Fruit fly (Drosophila melanogaster) whole organism, embryonic: ENCODE measurements around the gene Ir93a.
A peak's percentile ranks its signal among the peaks of the same experiment; 100 is the strongest.

Experiments used
- Aef1 ChIP-seq: fragments of 200-800 bp; sonication (Bioruptor generic); IDR thresholded peaks from 3 replicates; pipeline ENCODE4 v1.3.6; 2022; ENCODE audit warnings: missing biosample characterization, missing genetic modification characterization
- B-H1 ChIP-seq: fragments of 200-800 bp; sonication (Bioruptor generic); IDR thresholded peaks from 3 replicates; pipeline ENCODE4 v1.3.6; 2022; ENCODE audit warnings: missing biosample characterization, missing genetic modification characterization
- Bgb ChIP-seq: fragments of 200-800 bp; sonication (Bioruptor generic); IDR thresholded peaks from 2 replicates; pipeline ENCODE4 v1.3.6; 2022; ENCODE audit warnings: missing biosample characterization, missing genetic modification characterization; ENCODE audit not compliant: partially characterized antibody
- CG12071 ChIP-seq: fragments of 200-800 bp; sonication (Bioruptor generic); optimal IDR thresholded peaks from 3 replicates; lab custom pipeline; 2018; ENCODE audit warnings: missing biosample characterization, mild to moderate bottlenecking, missing genetic modification characterization
- CG1233 ChIP-seq: fragments of 200-800 bp; sonication (Bioruptor generic); optimal IDR thresholded peaks from 4 replicates; lab custom pipeline; 2018; ENCODE audit warnings: missing biosample characterization, mild to moderate bottlenecking, missing genetic modification characterization
- CG13775 ChIP-seq: fragments of 200-800 bp; sonication (Bioruptor generic); optimal IDR thresholded peaks from 3 replicates; lab custom pipeline; 2017; ENCODE audit warnings: missing biosample characterization, mild to moderate bottlenecking, missing genetic modification characterization
- CG13894 ChIP-seq: fragments of 200-800 bp; sonication (Bioruptor generic); optimal IDR thresholded peaks from 3 replicates; lab custom pipeline; 2018; ENCODE audit warnings: missing biosample characterization, mild to moderate bottlenecking, missing genetic modification characterization, moderate library complexity
- CG16815 ChIP-seq: fragments of 200-800 bp; sonication (Bioruptor generic); optimal IDR thresholded peaks from 3 replicates; lab custom pipeline; 2017; ENCODE audit warnings: missing biosample characterization, mild to moderate bottlenecking, missing genetic modification characterization
- CG18262 ChIP-seq: fragments of 200-800 bp; optimal IDR thresholded peaks from 3 replicates; lab custom pipeline; 2019; ENCODE audit warnings: missing biosample characterization, mild to moderate bottlenecking, missing genetic modification characterization, moderate library complexity
- CG2678 ChIP-seq: fragments of 200-800 bp; sonication (Bioruptor generic); optimal IDR thresholded peaks from 3 replicates; lab custom pipeline; 2019; ENCODE audit warnings: missing biosample characterization, mild to moderate bottlenecking, missing genetic modification characterization, moderate library complexity
- CG31388 ChIP-seq: fragments of 200-800 bp; sonication (Bioruptor generic); optimal IDR thresholded peaks from 2 replicates; lab custom pipeline; 2016; ENCODE audit warnings: missing biosample characterization, missing genetic modification characterization
- CG3838 ChIP-seq: fragments of 200-800 bp; sonication (Bioruptor generic); optimal IDR thresholded peaks from 3 replicates; lab custom pipeline; 2016; ENCODE audit warnings: missing biosample characterization, missing genetic modification characterization
- CG4404 ChIP-seq: fragments of 200-800 bp; sonication (Bioruptor generic); IDR thresholded peaks from 2 replicates; pipeline ENCODE4 v1.3.6; 2022; ENCODE audit warnings: missing biosample characterization, missing genetic modification characterization
- CG7372 ChIP-seq: fragments of 200-800 bp; sonication (Bioruptor generic); IDR thresholded peaks from 2 replicates; pipeline ENCODE4 v1.3.6; 2022; ENCODE audit warnings: missing biosample characterization, missing genetic modification characterization
- CG8765 ChIP-seq: fragments of 200-800 bp; sonication (Bioruptor generic); IDR thresholded peaks from 2 replicates; pipeline ENCODE4 v1.3.6; 2022; ENCODE audit warnings: missing biosample characterization, missing genetic modification characterization
- CG8924 ChIP-seq: fragments of 200-800 bp; optimal IDR thresholded peaks from 3 replicates; lab custom pipeline; 2019; ENCODE audit warnings: missing biosample characterization, mild to moderate bottlenecking, missing genetic modification characterization, moderate library complexity
- CG9932 ChIP-seq: fragments of 200-800 bp; sonication (Bioruptor generic); IDR thresholded peaks from 2 replicates; pipeline ENCODE4 v1.3.6; 2022; ENCODE audit warnings: missing biosample characterization, missing genetic modification characterization
- CkIIα-i1 ChIP-seq: fragments of 200-800 bp; sonication (Bioruptor generic); IDR thresholded peaks from 2 replicates; pipeline ENCODE4 v1.3.6; 2022; ENCODE audit warnings: missing biosample characterization, missing genetic modification characterization
- CoRest ChIP-seq: fragments of 200-800 bp; sonication (Bioruptor generic); optimal IDR thresholded peaks from 3 replicates; lab custom pipeline; 2018; ENCODE audit warnings: missing biosample characterization, mild to moderate bottlenecking, missing genetic modification characterization, moderate library complexity
- Dbx ChIP-seq: fragments of 200-800 bp; sonication (Bioruptor generic); IDR thresholded peaks from 3 replicates; pipeline ENCODE4 v1.3.6; 2022; ENCODE audit warnings: missing biosample characterization, missing genetic modification characterization
- Dip2 ChIP-seq: fragments of 200-800 bp; sonication (Bioruptor generic); IDR thresholded peaks from 2 replicates; pipeline ENCODE4 v1.3.6; 2022; ENCODE audit warnings: missing biosample characterization, missing genetic modification characterization
- Dll ChIP-seq: fragments of 200-800 bp; sonication (Bioruptor generic); IDR thresholded peaks from 4 replicates; pipeline ENCODE4 v1.3.6; 2022; ENCODE audit warnings: missing biosample characterization, missing genetic modification characterization; ENCODE audit not compliant: partially characterized antibody
- Fer1 ChIP-seq: fragments of 200-800 bp; sonication (Bioruptor generic); optimal IDR thresholded peaks from 2 replicates; lab custom pipeline; 2017; ENCODE audit warnings: missing biosample characterization, mild to moderate bottlenecking, missing genetic modification characterization
- Gsc ChIP-seq: fragments of 200-800 bp; sonication (Bioruptor generic); IDR thresholded peaks from 2 replicates; pipeline ENCODE4 v1.3.6; 2022; ENCODE audit warnings: missing biosample characterization, missing genetic modification characterization
- MBD-R2 ChIP-seq: fragments of 200-800 bp; sonication (Bioruptor generic); IDR thresholded peaks from 2 replicates; pipeline ENCODE4 v1.3.6; 2022; ENCODE audit warnings: missing biosample characterization, missing genetic modification characterization
- Mes4 ChIP-seq: fragments of 200-800 bp; sonication (Bioruptor generic); optimal IDR thresholded peaks from 2 replicates; lab custom pipeline; 2016; ENCODE audit warnings: missing biosample characterization, missing genetic modification characterization
- Neu2 ChIP-seq: fragments of 200-800 bp; sonication (Bioruptor generic); optimal IDR thresholded peaks from 3 replicates; lab custom pipeline; 2016; ENCODE audit warnings: missing biosample characterization, missing genetic modification characterization, borderline replicate concordance
- Nf-YB ChIP-seq: fragments of 200-800 bp; sonication (Bioruptor generic); optimal IDR thresholded peaks from 3 replicates; lab custom pipeline; 2019; ENCODE audit warnings: missing biosample characterization, mild to moderate bottlenecking, missing genetic modification characterization, moderate library complexity
- Trl ChIP-seq, 3 experiments: fragments of >200 bp in 2 of 3; fragments of 200-800 bp in 1 of 3; sonication (Bioruptor generic) in 1 of 3; optimal IDR thresholded peaks; 2 replicates in 1 of 3; 3 replicates in 2 of 3; lab custom pipeline; 2016 to 2017; ENCODE audit warnings: missing biosample characterization in 1 of 3, missing genetic modification characterization in 1 of 3
- amos ChIP-seq: fragments of 200-800 bp; sonication (Bioruptor generic); IDR thresholded peaks from 2 replicates; pipeline ENCODE4 v1.3.6; 2022; ENCODE audit warnings: missing biosample characterization, missing genetic modification characterization; ENCODE audit not compliant: partially characterized antibody
- bcd ChIP-seq: fragments of 200-800 bp; sonication (Bioruptor generic); optimal IDR thresholded peaks from 2 replicates; lab custom pipeline; 2017; ENCODE audit warnings: missing biosample characterization, mild to moderate bottlenecking, missing genetic modification characterization
- ci ChIP-seq: fragments of 200-800 bp; sonication (Bioruptor generic); IDR thresholded peaks from 3 replicates; pipeline ENCODE4 v1.3.6; 2022; ENCODE audit warnings: missing biosample characterization, missing genetic modification characterization
- crol ChIP-seq: fragments of 200-800 bp; sonication (Bioruptor generic); IDR thresholded peaks from 2 replicates; pipeline ENCODE4 v1.3.6; 2022; ENCODE audit warnings: missing biosample characterization, missing genetic modification characterization
- danr ChIP-seq: fragments of 200-800 bp; sonication (Bioruptor generic); IDR thresholded peaks from 2 replicates; pipeline ENCODE4 v1.3.6; 2022; ENCODE audit warnings: missing biosample characterization, missing genetic modification characterization
- ems ChIP-seq: fragments of 200-800 bp; sonication (Bioruptor generic); optimal IDR thresholded peaks from 3 replicates; lab custom pipeline; 2016; ENCODE audit warnings: missing biosample characterization, missing genetic modification characterization
- ftz-f1 ChIP-seq: fragments of 200-800 bp; sonication (Bioruptor generic); optimal IDR thresholded peaks from 2 replicates; lab custom pipeline; 2016; ENCODE audit warnings: missing biosample characterization, missing genetic modification characterization
- grn ChIP-seq: fragments of 200-800 bp; sonication (Bioruptor generic); optimal IDR thresholded peaks from 3 replicates; lab custom pipeline; 2017; ENCODE audit warnings: missing biosample characterization, missing genetic modification characterization
- ham ChIP-seq: fragments of 200-800 bp; sonication (Bioruptor generic); IDR thresholded peaks from 2 replicates; pipeline ENCODE4 v1.3.6; 2022; ENCODE audit warnings: missing biosample characterization, missing genetic modification characterization
- inv ChIP-seq: fragments of 200-800 bp; sonication (Bioruptor generic); IDR thresholded peaks from 2 replicates; pipeline ENCODE4 v1.3.6; 2022; ENCODE audit warnings: missing biosample characterization, missing genetic modification characterization; ENCODE audit not compliant: partially characterized antibody
- jing ChIP-seq: fragments of 200-800 bp; sonication (Bioruptor generic); optimal IDR thresholded peaks from 2 replicates; lab custom pipeline; 2018; ENCODE audit warnings: missing biosample characterization, mild to moderate bottlenecking, missing genetic modification characterization
- ken ChIP-seq: fragments of 200-800 bp; sonication (Bioruptor generic); IDR thresholded peaks from 3 replicates; pipeline ENCODE4 v1.3.6; 2022; ENCODE audit warnings: missing biosample characterization, missing genetic modification characterization
- mirr ChIP-seq: fragments of 200-800 bp; sonication (Bioruptor generic); optimal IDR thresholded peaks from 3 replicates; lab custom pipeline; 2018; ENCODE audit warnings: missing biosample characterization, mild to moderate bottlenecking, missing genetic modification characterization
- pb ChIP-seq: fragments of 200-800 bp; sonication (Bioruptor generic); optimal IDR thresholded peaks from 3 replicates; lab custom pipeline; 2016; ENCODE audit warnings: missing biosample characterization, missing genetic modification characterization
- sc ChIP-seq, 3 experiments: fragments of >200 bp in 2 of 3; fragments of 200-800 bp in 1 of 3; sonication (Bioruptor generic) in 1 of 3; optimal IDR thresholded peaks; 2 replicates in 2 of 3; 3 replicates in 1 of 3; lab custom pipeline; 2017; ENCODE audit warnings: mild to moderate bottlenecking in 1 of 3, missing biosample characterization in 1 of 3, missing genetic modification characterization in 1 of 3, missing genetic modification reagents in 1 of 3
- schlank ChIP-seq: fragments of 200-800 bp; sonication (Bioruptor generic); optimal IDR thresholded peaks from 2 replicates; lab custom pipeline; 2018; ENCODE audit warnings: missing biosample characterization, mild to moderate bottlenecking, missing genetic modification characterization
- sim ChIP-seq: fragments of 200-800 bp; sonication (Bioruptor generic); IDR thresholded peaks from 2 replicates; pipeline ENCODE4 v1.3.6; 2022; ENCODE audit warnings: missing biosample characterization, missing genetic modification characterization
- slou ChIP-seq: fragments of 200-800 bp; sonication (Bioruptor generic); optimal IDR thresholded peaks from 3 replicates; lab custom pipeline; 2016; ENCODE audit warnings: missing biosample characterization, missing genetic modification characterization
- tna ChIP-seq: fragments of 200-800 bp; sonication (Bioruptor generic); IDR thresholded peaks from 2 replicates; pipeline ENCODE4 v1.3.6; 2022; ENCODE audit warnings: missing biosample characterization, missing genetic modification characterization; ENCODE audit not compliant: partially characterized antibody
- vnd ChIP-seq: fragments of 200-800 bp; sonication (Bioruptor generic); IDR thresholded peaks from 3 replicates; pipeline ENCODE4 v1.3.6; 2022; ENCODE audit warnings: missing biosample characterization, missing genetic modification characterization; ENCODE audit not compliant: partially characterized antibody
- wdn ChIP-seq: fragments of 200-800 bp; sonication (Bioruptor generic); IDR thresholded peaks from 2 replicates; pipeline ENCODE4 v1.3.6; 2022; ENCODE audit warnings: missing biosample characterization, missing genetic modification characterization
- z ChIP-seq: fragments of 200-800 bp; sonication (Bioruptor generic); IDR thresholded peaks from 3 replicates; pipeline ENCODE4 v1.3.6; 2022; ENCODE audit warnings: missing biosample characterization, missing genetic modification characterization

The Ir93a gene

DNA sequence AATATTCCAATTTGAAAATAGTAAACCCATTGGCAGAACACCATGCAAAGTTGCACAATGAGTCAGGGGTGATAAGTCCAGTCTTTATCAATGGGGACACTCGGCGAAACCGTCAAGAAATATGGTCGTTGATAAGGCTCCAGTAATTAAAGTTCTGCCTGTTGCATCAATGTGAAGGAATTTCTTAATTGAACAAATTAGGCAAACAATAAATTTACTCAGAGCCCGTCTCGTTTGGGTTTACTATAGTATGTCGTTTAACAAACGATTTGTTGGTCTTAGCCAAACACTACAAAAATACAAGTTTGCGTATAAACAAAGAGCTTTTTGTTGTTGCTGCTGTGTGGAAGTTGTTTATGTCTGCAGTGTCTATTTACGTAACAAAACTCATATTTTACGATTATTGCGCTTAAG, 25.0 kb downstream of the Ir93a start (continued):
- no peak for TF ChIP-seq CG13775 (GFP tag; lab: Kevin White, UChicago)
- peak; percentile 58; the same call in 2 of the 3 replicates for TF ChIP-seq ci
- TF ChIP-seq grn (GFP tag; lab: Kevin White, UChicago), result no peak
- no peak for TF ChIP-seq CG4404 (GFP tag; lab: Robert Waterston, UW)
- TF ChIP-seq slou (GFP tag; lab: Kevin White, UChicago), result peak; percentile 0
- no peak for TF ChIP-seq Neu2 (GFP tag; lab: Kevin White, UChicago)
- TF ChIP-seq CG3838, result no peak
- no peak for TF ChIP-seq jing (GFP tag; lab: Kevin White, UChicago)
- TF ChIP-seq CkIIα-i1 (GFP tag; lab: Robert Waterston, UW), result no peak
- no peak for TF ChIP-seq MBD-R2
- TF ChIP-seq pb (GFP tag; lab: Kevin White, UChicago), result no peak
- no peak for TF ChIP-seq ftz-f1 (GFP tag; lab: Kevin White, UChicago)
- TF ChIP-seq ken (GFP tag; lab: Robert Waterston, UW), result no peak
- peak; percentile 63 for TF ChIP-seq CG1233
- peak; percentile 66 for TF ChIP-seq CG2678
- TF ChIP-seq CG7372 (GFP tag; lab: Robert Waterston, UW), result no peak
- TF ChIP-seq vnd, result no peak
- TF ChIP-seq bcd, result peak; percentile 33
- TF ChIP-seq ems (GFP tag; lab: Kevin White, UChicago), result peak; percentile 19
- no peak for TF ChIP-seq CG18262
- no peak for TF ChIP-seq inv (GFP tag; lab: Robert Waterston, UW)
- no peak for TF ChIP-seq amos
- TF ChIP-seq wdn (GFP tag; lab: Robert Waterston, UW), result no peak
- no peak for TF ChIP-seq Dbx (GFP tag; lab: Robert Waterston, UW)
- no peak for TF ChIP-seq CG8765 (GFP tag; lab: Robert Waterston, UW)
- TF ChIP-seq CG8924 (tag; lab: Kevin White, UChicago), result peak; percentile 21
- TF ChIP-seq CG12071 (GFP tag; lab: Kevin White, UChicago), result peak; percentile 85
- no peak for TF ChIP-seq Aef1 (GFP tag; lab: Robert Waterston, UW)
- 0 out of 3 replicates have a peak, but pooled peaks have one; percentile 11 for TF ChIP-seq z (GFP tag; lab: Robert Waterston, UW)
- TF ChIP-seq tna (GFP tag; lab: Robert Waterston, UW), result no peak
- no peak for TF ChIP-seq danr (GFP tag; lab: Robert Waterston, UW)
- no peak for TF ChIP-seq CG31388 (GFP tag; lab: Kevin White, UChicago)
- no peak for TF ChIP-seq CG13894
- no peak for TF ChIP-seq ham (GFP tag; lab: Robert Waterston, UW)
- TF ChIP-seq Mes4 (GFP tag; lab: Kevin White, UChicago), result no peak
- no peak for TF ChIP-seq sim (GFP tag; lab: Robert Waterston, UW)
- peak; percentile 63 for TF ChIP-seq schlank (tag; lab: Kevin White, UChicago)
- TF ChIP-seq Nf-YB (GFP tag; lab: Kevin White, UChicago), result no peak
- TF ChIP-seq B-H1 (GFP tag; lab: Robert Waterston, UW), result no peak; the same call in 2 of the 3 replicates
- peak; percentile 59 for TF ChIP-seq Fer1 (GFP tag; lab: Kevin White, UChicago)
- TF ChIP-seq Trl (optimal IDR thresholded peaks at IDR 0.05; lab: Kevin White, UChicago), result no peak
- TF ChIP-seq Trl (GFP tag; optimal IDR thresholded peaks at IDR 0.05; lab: Kevin White, UChicago), result no peak
- TF ChIP-seq CG9932 (GFP tag; lab: Robert Waterston, UW), result no peak
- no peak for TF ChIP-seq crol (GFP tag; lab: Robert Waterston, UW)
- no peak for TF ChIP-seq CG16815 (GFP tag; lab: Kevin White, UChicago)
- no peak for TF ChIP-seq Bgb
- peak; percentile 58 for TF ChIP-seq CoRest
- TF ChIP-seq Dip2 (GFP tag; lab: Robert Waterston, UW), result no peak
- TF ChIP-seq Gsc (GFP tag; lab: Robert Waterston, UW), result no peak
- no peak for TF ChIP-seq Dll (GFP tag; lab: Robert Waterston, UW)
- TF ChIP-seq sc (optimal IDR thresholded peaks at IDR 0.05; lab: Kevin White, UChicago), result no peak
- peak; percentile 35 for TF ChIP-seq sc (GFP tag; optimal IDR thresholded peaks at IDR 0.05; lab: Kevin White, UChicago)
- TF ChIP-seq mirr (GFP tag; lab: Kevin White, UChicago), result peak; percentile 81
